Fruit fly (Drosophila melanogaster): ENCODE results near the gene Ir92a.
A peak's percentile ranks its signal among the peaks of the same experiment; 100 is the strongest.

Ir92a gene

dm6 chr3R:20317402-20318165 lies 21.2 kb upstream of the Ir92a start:
- TF ChIP-seq N (GFP tag; optimal IDR thresholded peaks at IDR 0.05), result no peak
- peak; percentile 51 for TF ChIP-seq rgr (GFP tag; optimal IDR thresholded peaks at IDR 0.05)
- peak; percentile 24 for TF ChIP-seq Sp1 (GFP tag; optimal IDR thresholded peaks at IDR 0.05)
- TF ChIP-seq OdsH (GFP tag; optimal IDR thresholded peaks at IDR 0.05), result no peak
- TF ChIP-seq jim (GFP tag; optimal IDR thresholded peaks at IDR 0.05), result no peak
- no peak for TF ChIP-seq h (GFP tag; optimal IDR thresholded peaks at IDR 0.05)
- TF ChIP-seq Rel (GFP tag; optimal IDR thresholded peaks at IDR 0.05), result no peak
- peak; percentile 69 for TF ChIP-seq Rel (tag; optimal IDR thresholded peaks at IDR 0.05)
- no peak for TF ChIP-seq lola (GFP tag; optimal IDR thresholded peaks at IDR 0.05)
- TF ChIP-seq Jra (GFP tag; optimal IDR thresholded peaks at IDR 0.05), result no peak
- no peak for TF ChIP-seq HLH106 (tag; optimal IDR thresholded peaks at IDR 0.05)
- TF ChIP-seq Hr83 (GFP tag; optimal IDR thresholded peaks at IDR 0.05; ENCODE audit: poor library complexity, severe bottlenecking), result no peak
- TF ChIP-seq Dif (GFP tag; optimal IDR thresholded peaks at IDR 0.05; ENCODE audit: partially characterized antibody), result peak; percentile 23
- no peak for TF ChIP-seq Myc (optimal IDR thresholded peaks at IDR 0.05)
- TF ChIP-seq br (GFP tag; optimal IDR thresholded peaks at IDR 0.05), result peak; percentile 14
- no peak for TF ChIP-seq ey (GFP tag; optimal IDR thresholded peaks at IDR 0.05)
- TF ChIP-seq pan (optimal IDR thresholded peaks at IDR 0.05), result no peak
- TF ChIP-seq Mio (GFP tag; optimal IDR thresholded peaks at IDR 0.05), result no peak
- TF ChIP-seq sv (GFP tag; optimal IDR thresholded peaks at IDR 0.05), result no peak
- TF ChIP-seq psq (GFP tag; optimal IDR thresholded peaks at IDR 0.05), result no peak
- TF ChIP-seq GATAd (GFP tag; optimal IDR thresholded peaks at IDR 0.05), result no peak

- TF ChIP-seq OdsH (GFP tag; optimal IDR thresholded peaks at IDR 0.05), result no peak
- no peak for TF ChIP-seq dl (GFP tag; optimal IDR thresholded peaks at IDR 0.05; ENCODE audit: insufficient read depth in 1 of 2, partially characterized antibody in 2 of 2)
- no peak for TF ChIP-seq CG32264 (GFP tag; optimal IDR thresholded peaks at IDR 0.05)
- no peak for TF ChIP-seq Hr78 (GFP tag; optimal IDR thresholded peaks at IDR 0.05)
- no peak for TF ChIP-seq ey (GFP tag; optimal IDR thresholded peaks at IDR 0.05)
- TF ChIP-seq Hr83 (GFP tag; optimal IDR thresholded peaks at IDR 0.05; ENCODE audit: poor library complexity, severe bottlenecking), result no peak
- TF ChIP-seq N (GFP tag; optimal IDR thresholded peaks at IDR 0.05), result no peak
- no peak for TF ChIP-seq Jra (GFP tag; optimal IDR thresholded peaks at IDR 0.05)
- no peak for TF ChIP-seq foxo (GFP tag; optimal IDR thresholded peaks at IDR 0.05)
- TF ChIP-seq GATAd (GFP tag; optimal IDR thresholded peaks at IDR 0.05), result no peak
These were observed 20.5 kb upstream of the Ir92a start for dm6 chr3R:20318166-20318690.

dm6 chr3R:20327572-20328483 lies 10.9 kb upstream of the Ir92a start, which contains the start of the genes CG4360 and Sirt2:
TSS of gene CG4360 (minus strand) at chr3R:20328003.
TSS of gene Sirt2 (plus strand) at chr3R:20328465.
- TF ChIP-seq lola (GFP tag; optimal IDR thresholded peaks at IDR 0.05) (no peak), Myc (optimal IDR thresholded peaks at IDR 0.05) (peak; percentile 87), Rel (GFP tag; optimal IDR thresholded peaks at IDR 0.05) (no peak), Rel (tag; optimal IDR thresholded peaks at IDR 0.05) (peak; percentile 73), CrebA (GFP tag; optimal IDR thresholded peaks at IDR 0.05; ENCODE audit: borderline replicate concordance) (no peak), Dfd (GFP tag; optimal IDR thresholded peaks at IDR 0.05) (no peak), sv (GFP tag; optimal IDR thresholded peaks at IDR 0.05) (no peak), N (GFP tag; optimal IDR thresholded peaks at IDR 0.05) (no peak), pan (optimal IDR thresholded peaks at IDR 0.05) (no peak), Hnf4 (GFP tag; optimal IDR thresholded peaks at IDR 0.05) (no peak), Sp1 (GFP tag; optimal IDR thresholded peaks at IDR 0.05) (peak; percentile 25), CG32264 (GFP tag; optimal IDR thresholded peaks at IDR 0.05) (no peak), HLH106 (tag; optimal IDR thresholded peaks at IDR 0.05) (peak; percentile 49), woc (GFP tag; optimal IDR thresholded peaks at IDR 0.05) (peak; percentile 82), psq (GFP tag; optimal IDR thresholded peaks at IDR 0.05) (peak; percentile 12), Mio (GFP tag; optimal IDR thresholded peaks at IDR 0.05) (no peak), Dif (GFP tag; optimal IDR thresholded peaks at IDR 0.05; ENCODE audit: partially characterized antibody) (no peak), br (GFP tag; optimal IDR thresholded peaks at IDR 0.05) (no peak), dl (GFP tag; optimal IDR thresholded peaks at IDR 0.05; ENCODE audit: insufficient read depth in 1 of 2, partially characterized antibody in 2 of 2) (no peak), Vsx2 (GFP tag; optimal IDR thresholded peaks at IDR 0.05; ENCODE audit: partially characterized antibody) (no peak), GATAd (GFP tag; optimal IDR thresholded peaks at IDR 0.05) (no peak), jim (GFP tag; optimal IDR thresholded peaks at IDR 0.05) (no peak), brk (GFP tag; optimal IDR thresholded peaks at IDR 0.05) (no peak), CG9705 (GFP tag; optimal IDR thresholded peaks at IDR 0.05) (no peak), dsf (GFP tag; optimal IDR thresholded peaks at IDR 0.05; ENCODE audit: borderline replicate concordance) (peak; percentile 12), sage (GFP tag; optimal IDR thresholded peaks at IDR 0.05) (no peak), OdsH (GFP tag; optimal IDR thresholded peaks at IDR 0.05) (peak; percentile 36), Abd-B (GFP tag; optimal IDR thresholded peaks at IDR 0.05) (no peak), foxo (GFP tag; optimal IDR thresholded peaks at IDR 0.05) (peak in 1 of 2 experiments; percentile 43), usp (GFP tag; optimal IDR thresholded peaks at IDR 0.05) (no peak), fru (GFP tag; optimal IDR thresholded peaks at IDR 0.05) (peak; percentile 26), dmrt93B (GFP tag; optimal IDR thresholded peaks at IDR 0.05) (no peak), Jra (GFP tag; optimal IDR thresholded peaks at IDR 0.05) (peak; percentile 54), rgr (GFP tag; optimal IDR thresholded peaks at IDR 0.05) (peak; percentile 50), Hr78 (GFP tag; optimal IDR thresholded peaks at IDR 0.05) (no peak), ey (GFP tag; optimal IDR thresholded peaks at IDR 0.05) (peak; percentile 21), Hr83 (GFP tag; optimal IDR thresholded peaks at IDR 0.05; ENCODE audit: poor library complexity, severe bottlenecking) (peak; percentile 91)
